Worm (Caenorhabditis elegans): ENCODE data around the gene cpg-24.
"Not testable (repeated sequence)": the region's sequence is repeated elsewhere in the genome, so short reads cannot be mapped to it uniquely, and the experiment has no call there.

The cpg-24 gene

ce11 chrIV:1609973-1610372, 21.8 kb upstream of the cpg-24 start, which contains the start of gene dsl-3:
TSS of gene dsl-3 (plus strand) at chrIV:1610273.
- TF ChIP-seq flt-1 (GFP tag; IDR thresholded peaks at IDR 0.05); F13C5.2 (tag; optimal IDR thresholded peaks at IDR 0.05); B0310.2 (tag; optimal IDR thresholded peaks at IDR 0.05): not testable (repeated sequence)

ce11 chrIV:1613592-1613991, 18.2 kb upstream of the cpg-24 start, which contains the start of gene nhr-122:
TSS of gene nhr-122 (plus strand) at chrIV:1613892.
- TF ChIP-seq ets-7 (tag; optimal IDR thresholded peaks at IDR 0.05) (no peak), tbx-37 (GFP tag; conservative IDR thresholded peaks at IDR 0.05) (no peak), scrt-1 (GFP tag; IDR thresholded peaks at IDR 0.05) (no peak), hmg-4 (GFP tag; optimal IDR thresholded peaks at IDR 0.05) (no peak), aly-1 (tag; optimal IDR thresholded peaks at IDR 0.05) (no peak), ceh-36 (tag; optimal IDR thresholded peaks at IDR 0.05) (no peak), flt-1 (GFP tag; IDR thresholded peaks at IDR 0.05) (no peak), B0310.2 (tag; optimal IDR thresholded peaks at IDR 0.05) (no peak), tra-4 (tag; optimal IDR thresholded peaks at IDR 0.05) (no peak), ama-1 (optimal IDR thresholded peaks at IDR 0.05) (no peak), ceh-13 (GFP tag; optimal IDR thresholded peaks at IDR 0.05) (no peak)

ce11 chrIV:1619519-1620311, 12.0 kb upstream of the cpg-24 start, which contains the start of gene nhr-92:
TSS of gene nhr-92 (plus strand) at chrIV:1620094.
- no peak for TF ChIP-seq ceh-36 (tag; optimal IDR thresholded peaks at IDR 0.05)
- TF ChIP-seq scrt-1 (GFP tag; IDR thresholded peaks at IDR 0.05): no peak
- TF ChIP-seq tbx-11 (GFP tag; IDR thresholded peaks at IDR 0.05): no peak
- no peak for TF ChIP-seq hnd-1 (tag; optimal IDR thresholded peaks at IDR 0.05)
- no peak for TF ChIP-seq tbx-37 (GFP tag; conservative IDR thresholded peaks at IDR 0.05)
- no peak for TF ChIP-seq ama-1 (optimal IDR thresholded peaks at IDR 0.05)

- TF ChIP-seq B0310.2 (tag; optimal IDR thresholded peaks at IDR 0.05) (no peak), hmbx-1 (tag; optimal IDR thresholded peaks at IDR 0.05) (no peak), flt-1 (GFP tag; IDR thresholded peaks at IDR 0.05) (no peak), tra-4 (tag; optimal IDR thresholded peaks at IDR 0.05) (no peak), pes-1 (GFP tag; IDR thresholded peaks at IDR 0.05) (no peak), hnd-1 (tag; optimal IDR thresholded peaks at IDR 0.05) (no peak), tbx-11 (GFP tag; IDR thresholded peaks at IDR 0.05) (no peak), ceh-13 (GFP tag; optimal IDR thresholded peaks at IDR 0.05) (no peak), scrt-1 (GFP tag; IDR thresholded peaks at IDR 0.05) (no peak), F13C5.2 (tag; optimal IDR thresholded peaks at IDR 0.05) (no peak)
Observed at ce11 chrIV:1623712-1624111, 8.0 kb upstream of the cpg-24 start, which contains the start of gene nhr-87. TSS of gene nhr-87 (plus strand) at chrIV:1624029.

- no peak for TF ChIP-seq tbx-37 (GFP tag; conservative IDR thresholded peaks at IDR 0.05)
- TF ChIP-seq tra-4 (tag; optimal IDR thresholded peaks at IDR 0.05): no peak
- TF ChIP-seq scrt-1 (GFP tag; IDR thresholded peaks at IDR 0.05): no peak
- TF ChIP-seq hnd-1 (tag; optimal IDR thresholded peaks at IDR 0.05): no peak
- TF ChIP-seq B0310.2 (tag; optimal IDR thresholded peaks at IDR 0.05): no peak
- no peak for TF ChIP-seq ama-1 (optimal IDR thresholded peaks at IDR 0.05)
- no peak for TF ChIP-seq tbx-11 (GFP tag; IDR thresholded peaks at IDR 0.05)
- no peak for TF ChIP-seq hmbx-1 (tag; optimal IDR thresholded peaks at IDR 0.05)
- no peak for TF ChIP-seq hmg-4 (GFP tag; optimal IDR thresholded peaks at IDR 0.05)
- TF ChIP-seq flt-1 (GFP tag; IDR thresholded peaks at IDR 0.05): no peak
- TF ChIP-seq pes-1 (GFP tag; IDR thresholded peaks at IDR 0.05): no peak
- TF ChIP-seq ceh-13 (GFP tag; optimal IDR thresholded peaks at IDR 0.05): no peak
- no peak for TF ChIP-seq F13C5.2 (tag; optimal IDR thresholded peaks at IDR 0.05)
- TF ChIP-seq sea-1 (GFP tag; conservative IDR thresholded peaks at IDR 0.05): no peak
- TF ChIP-seq aly-1 (tag; optimal IDR thresholded peaks at IDR 0.05): no peak
- no peak for TF ChIP-seq ceh-36 (tag; optimal IDR thresholded peaks at IDR 0.05)
Observed at ce11 chrIV:1624447-1624846, 7.3 kb upstream of the cpg-24 start.

- TF ChIP-seq aly-1 (tag; optimal IDR thresholded peaks at IDR 0.05): no peak
- no peak for TF ChIP-seq hmbx-1 (tag; optimal IDR thresholded peaks at IDR 0.05)
- TF ChIP-seq B0310.2 (tag; optimal IDR thresholded peaks at IDR 0.05): no peak
- TF ChIP-seq sea-1 (GFP tag; conservative IDR thresholded peaks at IDR 0.05): no peak
- no peak for TF ChIP-seq ama-1 (optimal IDR thresholded peaks at IDR 0.05)
- no peak for TF ChIP-seq F13C5.2 (tag; optimal IDR thresholded peaks at IDR 0.05)
- TF ChIP-seq flt-1 (GFP tag; IDR thresholded peaks at IDR 0.05): no peak
- no peak for TF ChIP-seq hmg-4 (GFP tag; optimal IDR thresholded peaks at IDR 0.05)
- no peak for TF ChIP-seq ceh-36 (tag; optimal IDR thresholded peaks at IDR 0.05)
- no peak for TF ChIP-seq hnd-1 (tag; optimal IDR thresholded peaks at IDR 0.05)
- TF ChIP-seq ets-7 (tag; optimal IDR thresholded peaks at IDR 0.05): no peak
- no peak for TF ChIP-seq scrt-1 (GFP tag; IDR thresholded peaks at IDR 0.05)
- TF ChIP-seq pes-1 (GFP tag; IDR thresholded peaks at IDR 0.05): no peak
- no peak for TF ChIP-seq tbx-37 (GFP tag; conservative IDR thresholded peaks at IDR 0.05)
Observed at ce11 chrIV:1626342-1626855, 5.4 kb upstream of the cpg-24 start, which contains the start of gene nhr-146. TSS of gene nhr-146 (plus strand) at chrIV:1626805.

ce11 chrIV:1628281-1628680, 3.5 kb upstream of the cpg-24 start:
- TF ChIP-seq ceh-13 (GFP tag; optimal IDR thresholded peaks at IDR 0.05) (no peak), hnd-1 (tag; optimal IDR thresholded peaks at IDR 0.05) (no peak), ceh-36 (tag; optimal IDR thresholded peaks at IDR 0.05) (peak; percentile 61)

ce11 chrIV:1628730-1629129, 3.0 kb upstream of the cpg-24 start:
- TF ChIP-seq sea-1 (GFP tag; conservative IDR thresholded peaks at IDR 0.05): no peak
